Fruit fly (Drosophila melanogaster) whole organism, prepupa: ENCODE data around the gene CG11263.
A peak's percentile ranks its signal among the peaks of the same experiment; 100 is the strongest.

Source experiments
- Blimp-1 ChIP-seq: fragments of 200-800 bp; sonication (Bioruptor generic); optimal IDR thresholded peaks from 3 replicates; lab custom pipeline; 2017; ENCODE audit warnings: missing biosample characterization, missing genetic modification characterization, mild to moderate bottlenecking, moderate library complexity, missing genetic modification reagents
- Gug ChIP-seq: fragments of 200-800 bp; sonication (Bioruptor generic); IDR thresholded peaks from 2 replicates; pipeline ENCODE4 v1.3.6; 2022; ENCODE audit warnings: missing biosample characterization, missing genetic modification characterization
- eg ChIP-seq: fragments of 200-800 bp; sonication (Bioruptor generic); IDR thresholded peaks from 3 replicates; pipeline ENCODE4 v1.3.6; 2022; ENCODE audit warnings: missing biosample characterization, missing genetic modification characterization

DNA sequence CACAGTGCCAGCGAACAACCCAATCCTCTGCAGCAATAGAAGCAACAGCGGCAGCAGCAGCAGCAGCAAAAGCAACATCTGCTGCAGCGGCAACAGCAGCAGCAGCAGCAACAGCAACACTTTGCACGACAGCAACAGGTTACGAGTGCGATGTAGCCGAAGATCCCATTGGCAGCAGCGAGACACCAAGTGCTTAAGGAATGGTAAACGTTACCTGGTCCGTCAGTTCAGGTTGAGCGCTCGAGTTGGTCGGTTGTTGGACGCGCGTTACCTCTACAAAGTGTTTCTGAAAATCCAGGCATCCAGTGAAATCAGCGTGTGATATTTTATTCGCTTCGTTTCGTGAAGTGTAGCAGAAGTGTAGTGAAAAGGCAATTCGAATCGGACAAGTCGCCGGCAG lies 22.1 kb downstream of the CG11263 start, which contains the start of gene CG17672:
- no peak for TF ChIP-seq Gug (GFP tag; lab: Robert Waterston, UW)
- 0 out of 3 replicates have a peak, but pooled peaks have one; percentile 59 for TF ChIP-seq eg
- no peak for TF ChIP-seq Blimp-1 (GFP tag; lab: Kevin White, UChicago)
